Fruit fly (Drosophila melanogaster) whole organism, prepupa: ENCODE results near the gene Idh.

Source experiments
- Blimp-1 ChIP-seq: fragments of 200-800 bp; sonication (Bioruptor generic); optimal IDR thresholded peaks from 3 replicates; lab custom pipeline; 2017; ENCODE audit warnings: missing biosample characterization, missing genetic modification characterization, mild to moderate bottlenecking, moderate library complexity, missing genetic modification reagents
- CG8319 ChIP-seq: fragments of 200-800 bp; sonication (Bioruptor generic); optimal IDR thresholded peaks from 3 replicates; lab custom pipeline; 2016; ENCODE audit warnings: missing biosample characterization, missing genetic modification characterization
- CG9139 ChIP-seq: fragments of 200-800 bp; sonication (Bioruptor generic); optimal IDR thresholded peaks from 3 replicates; lab custom pipeline; 2017; ENCODE audit warnings: missing biosample characterization, mild to moderate bottlenecking, missing genetic modification characterization
- Hr38 ChIP-seq: sonication (Bioruptor generic); optimal IDR thresholded peaks from 2 replicates; lab custom pipeline; 2016; ENCODE audit warnings: missing biosample characterization, missing genetic modification characterization
- eg ChIP-seq: fragments of 200-800 bp; sonication (Bioruptor generic); IDR thresholded peaks from 3 replicates; pipeline ENCODE4 v1.3.6; 2022; ENCODE audit warnings: missing biosample characterization, missing genetic modification characterization
- topi ChIP-seq: fragments of 200-800 bp; sonication (Bioruptor generic); optimal IDR thresholded peaks from 3 replicates; lab custom pipeline; 2016; ENCODE audit warnings: missing biosample characterization, missing genetic modification characterization

DNA sequence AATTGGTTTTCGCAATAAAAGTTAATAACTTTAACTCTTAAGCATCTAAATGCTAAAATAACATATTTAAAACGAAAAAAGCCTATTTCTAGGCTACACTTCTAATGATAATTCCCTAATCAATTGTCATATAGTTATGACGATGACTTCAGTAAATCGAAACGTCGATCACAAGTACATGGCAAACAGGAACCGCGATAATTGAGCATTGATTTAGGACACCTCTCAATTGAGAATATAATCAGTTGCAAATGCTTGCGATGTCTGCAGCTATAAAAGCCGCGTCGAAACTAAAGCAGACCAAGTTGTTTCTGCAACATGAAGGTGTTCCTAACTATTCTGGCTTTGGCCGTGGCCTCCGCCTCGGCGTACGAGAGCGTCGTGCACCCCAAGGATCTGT, 30.5 kb upstream of the Idh start, which contains the start of gene Jon66Ci:
- TF ChIP-seq CG9139 (GFP tag; lab: Kevin White, UChicago): no peak
- no peak for TF ChIP-seq topi
- TF ChIP-seq eg (GFP tag; lab: Robert Waterston, UW): no peak
- no peak for TF ChIP-seq Blimp-1 (GFP tag; lab: Kevin White, UChicago)
- no peak for TF ChIP-seq CG8319 (GFP tag; lab: Kevin White, UChicago)
- no peak for TF ChIP-seq Hr38
